Fruit fly (Drosophila melanogaster): Measurements from ENCODE around the gene Ddrgk1.

The Ddrgk1 gene

DNA sequence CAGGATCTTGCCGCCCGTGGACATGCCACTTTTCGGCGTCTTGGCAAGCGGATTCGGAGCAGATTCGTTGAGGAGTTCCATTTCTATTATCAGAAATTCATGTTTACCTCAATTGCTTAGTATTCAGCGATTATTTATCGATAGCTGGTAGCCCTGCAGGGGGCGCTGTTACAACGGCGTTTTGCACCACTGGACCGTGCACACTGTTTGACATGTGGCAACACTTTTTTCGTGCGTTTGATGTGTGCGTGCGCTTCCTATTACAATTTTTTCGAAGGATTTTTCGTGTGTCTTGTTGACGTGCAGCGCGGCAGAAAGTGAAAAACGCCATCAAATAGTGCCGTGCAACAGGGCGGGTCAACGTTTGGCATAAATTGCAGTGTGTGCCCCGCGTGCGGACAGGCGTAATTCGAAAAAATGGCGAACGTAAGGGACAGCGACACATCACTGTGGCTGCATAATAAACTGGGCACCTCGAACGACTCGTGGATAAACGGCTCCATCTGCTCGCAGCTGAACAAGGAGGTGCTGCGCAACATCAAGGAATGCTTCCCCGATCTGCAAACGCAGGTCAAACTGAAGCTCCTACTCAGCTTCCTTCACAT is 8.7 kb downstream of the Ddrgk1 start, which contains the start of the genes CG3337 and Nelf-A:
Gene CG3337 (minus strand): TSS at position 132 of the 605 bp plus-strand sequence.
Gene Nelf-A (plus strand): TSS at position 252 of the 605 bp plus-strand sequence.
- no peak for TF ChIP-seq Sin3A (optimal IDR thresholded peaks at IDR 0.05)
- TF ChIP-seq psq (optimal IDR thresholded peaks at IDR 0.05) = no peak
- no peak for TF ChIP-seq insv (optimal IDR thresholded peaks at IDR 0.05)
- no peak for TF ChIP-seq h (optimal IDR thresholded peaks at IDR 0.05)
- no peak for TF ChIP-seq Myc (optimal IDR thresholded peaks at IDR 0.05)

DNA sequence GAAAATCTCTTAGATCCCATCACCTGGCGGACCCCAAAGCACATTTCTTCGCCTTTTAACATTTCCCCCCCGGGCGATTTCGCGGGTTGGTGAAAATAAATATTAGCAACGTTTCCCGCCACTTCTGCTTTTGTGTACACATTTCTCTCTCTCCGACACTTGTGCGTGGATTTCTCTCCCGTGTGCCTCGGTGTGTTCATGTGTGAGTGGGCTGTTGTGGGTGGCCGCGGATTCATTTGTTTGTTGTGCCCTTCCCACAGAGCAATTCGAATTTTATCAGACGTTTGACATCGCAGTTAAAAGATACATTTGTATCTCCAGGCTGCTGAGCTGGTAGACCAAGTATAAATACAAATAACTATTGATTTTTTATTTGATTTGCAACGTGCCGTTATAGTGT is 9.4 kb downstream of the Ddrgk1 start:
- TF ChIP-seq psq (optimal IDR thresholded peaks at IDR 0.05) = no peak
- no peak for TF ChIP-seq h (optimal IDR thresholded peaks at IDR 0.05)
- no peak for TF ChIP-seq insv (optimal IDR thresholded peaks at IDR 0.05)
- TF ChIP-seq Sin3A (optimal IDR thresholded peaks at IDR 0.05) = no peak
- TF ChIP-seq Myc (optimal IDR thresholded peaks at IDR 0.05) = no peak
- TF ChIP-seq ttk (optimal IDR thresholded peaks at IDR 0.05) = no peak

DNA sequence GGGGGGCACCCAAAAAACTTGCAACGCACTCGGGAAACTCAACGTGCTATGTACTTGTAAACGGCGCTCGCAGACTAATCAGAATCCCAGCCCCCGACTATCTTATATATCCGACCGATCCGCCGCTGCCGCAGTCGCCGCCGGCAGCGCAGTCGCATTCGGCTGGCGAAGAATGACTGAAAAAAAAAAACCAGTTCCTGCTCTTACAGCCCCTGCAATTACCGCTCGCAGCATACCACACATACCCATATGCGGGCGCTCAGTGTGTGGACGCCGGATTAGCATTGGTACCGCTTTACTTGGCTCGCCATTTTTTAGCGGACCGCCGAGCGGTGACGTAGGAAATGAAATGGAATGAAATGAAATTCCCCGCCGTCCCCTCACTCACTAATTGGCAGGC is 22.2 kb downstream of the Ddrgk1 start, which contains the start of gene e:
Gene e (minus strand): TSS at position 79 of the 400 bp plus-strand sequence.
- TF ChIP-seq Sin3A (optimal IDR thresholded peaks at IDR 0.05) = no peak
- no peak for TF ChIP-seq insv (optimal IDR thresholded peaks at IDR 0.05)
- no peak for TF ChIP-seq psq (optimal IDR thresholded peaks at IDR 0.05)
- TF ChIP-seq h (optimal IDR thresholded peaks at IDR 0.05) = no peak
- TF ChIP-seq Myc (optimal IDR thresholded peaks at IDR 0.05) = no peak
- TF ChIP-seq ttk (optimal IDR thresholded peaks at IDR 0.05) = no peak

DNA sequence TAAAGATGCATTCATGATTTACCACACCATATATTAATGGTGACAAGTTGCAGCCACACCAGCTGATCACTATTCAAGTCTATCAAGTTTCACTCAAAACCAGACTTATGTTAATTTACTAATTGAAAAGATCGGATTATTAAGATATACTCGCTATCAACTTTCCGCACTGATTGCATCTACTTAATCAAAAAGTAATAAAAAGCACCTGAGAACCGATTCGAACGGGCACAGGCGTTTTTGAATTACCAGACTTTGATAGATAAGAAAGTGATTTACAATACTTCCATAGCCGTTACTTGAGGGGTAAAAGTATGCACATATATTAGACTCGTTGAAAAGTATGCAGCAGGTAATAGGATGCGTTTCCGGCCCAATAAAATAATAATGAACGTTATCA is 26.5 kb downstream of the Ddrgk1 start:
- TF ChIP-seq Myc (optimal IDR thresholded peaks at IDR 0.05) (no peak), ttk (optimal IDR thresholded peaks at IDR 0.05) (no peak), h (optimal IDR thresholded peaks at IDR 0.05) (no peak)

DNA sequence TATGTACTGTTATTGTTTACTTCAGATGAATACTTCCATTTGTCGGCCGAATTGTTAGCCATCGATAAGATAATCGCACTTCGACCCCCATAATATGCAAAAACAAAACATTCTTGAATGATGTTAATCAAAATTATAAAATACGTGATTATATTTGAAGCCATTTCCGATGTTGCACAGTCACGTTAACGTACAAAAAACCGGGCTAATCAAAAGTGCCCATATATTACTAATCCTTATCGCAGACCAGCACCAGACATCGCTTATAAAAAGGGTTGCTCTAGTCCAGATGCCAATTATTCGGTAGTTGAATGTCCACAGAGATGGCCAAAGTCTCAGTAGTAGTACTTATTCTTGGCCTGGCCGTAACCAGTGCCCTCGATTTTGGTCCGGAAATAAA is 27.4 kb downstream of the Ddrgk1 start, which contains the start of gene CG5892:
Gene CG5892 (plus strand): TSS at position 301 of the 400 bp plus-strand sequence.
- TF ChIP-seq ttk (optimal IDR thresholded peaks at IDR 0.05) (no peak), psq (optimal IDR thresholded peaks at IDR 0.05) (no peak), h (optimal IDR thresholded peaks at IDR 0.05) (no peak), insv (optimal IDR thresholded peaks at IDR 0.05) (no peak), Myc (optimal IDR thresholded peaks at IDR 0.05) (no peak), Sin3A (optimal IDR thresholded peaks at IDR 0.05) (no peak)

DNA sequence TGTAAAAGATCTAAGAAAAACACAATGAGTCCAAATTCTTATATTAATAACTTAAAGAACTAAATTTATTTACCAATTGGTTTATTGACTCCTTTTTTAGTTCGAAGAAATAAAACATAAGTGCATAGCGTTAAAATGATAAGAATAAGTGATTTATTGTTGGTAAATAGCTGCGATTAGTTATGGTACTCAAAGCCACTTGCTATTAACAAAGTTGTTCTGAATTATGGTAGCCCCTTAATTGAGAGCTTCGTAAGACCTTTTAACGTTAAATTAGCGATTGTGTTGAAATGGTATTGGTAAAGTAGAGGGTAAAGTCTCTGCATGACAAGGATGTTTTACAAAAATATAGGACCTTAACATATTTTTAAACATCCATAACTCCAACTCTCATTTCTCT is 31.0 kb downstream of the Ddrgk1 start:
- TF ChIP-seq ttk (optimal IDR thresholded peaks at IDR 0.05) = no peak
- TF ChIP-seq insv (optimal IDR thresholded peaks at IDR 0.05) = no peak
- TF ChIP-seq h (optimal IDR thresholded peaks at IDR 0.05) = no peak
- TF ChIP-seq Myc (optimal IDR thresholded peaks at IDR 0.05) = no peak
- no peak for TF ChIP-seq Sin3A (optimal IDR thresholded peaks at IDR 0.05)
- TF ChIP-seq psq (optimal IDR thresholded peaks at IDR 0.05) = no peak

DNA sequence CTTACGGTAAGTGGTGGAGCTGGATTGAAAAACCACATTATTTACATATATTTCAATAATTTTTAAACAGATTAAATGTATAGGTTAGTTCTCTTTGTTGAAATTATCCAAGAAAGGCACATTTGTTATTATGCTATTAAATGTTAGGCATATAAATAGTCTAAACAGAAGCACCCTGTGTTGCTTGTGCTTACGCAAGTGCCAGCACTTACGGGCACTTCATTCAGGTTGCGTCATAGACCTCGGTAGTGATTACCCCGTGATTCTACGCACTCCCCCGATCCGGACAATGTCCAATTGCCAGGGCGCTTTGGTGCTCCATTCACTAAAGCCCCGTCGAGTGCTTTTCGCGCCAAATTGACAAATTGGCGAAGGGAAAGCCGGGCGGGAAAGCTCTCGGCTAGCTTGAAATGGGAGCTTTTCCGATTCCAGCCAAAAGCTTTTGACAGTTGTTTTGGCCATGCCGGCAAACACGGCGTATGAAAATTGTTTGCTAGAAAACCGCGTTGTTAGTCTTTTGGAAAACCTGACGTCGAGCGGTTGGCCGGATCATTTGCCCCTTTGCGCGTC is 31.7 kb downstream of the Ddrgk1 start, which contains the start of gene ETHR:
Gene ETHR (plus strand): TSS at position 520 of the 570 bp plus-strand sequence.
- TF ChIP-seq Sin3A (optimal IDR thresholded peaks at IDR 0.05) (no peak), h (optimal IDR thresholded peaks at IDR 0.05) (no peak), ttk (optimal IDR thresholded peaks at IDR 0.05) (no peak), psq (optimal IDR thresholded peaks at IDR 0.05) (no peak), insv (optimal IDR thresholded peaks at IDR 0.05) (no peak)

DNA sequence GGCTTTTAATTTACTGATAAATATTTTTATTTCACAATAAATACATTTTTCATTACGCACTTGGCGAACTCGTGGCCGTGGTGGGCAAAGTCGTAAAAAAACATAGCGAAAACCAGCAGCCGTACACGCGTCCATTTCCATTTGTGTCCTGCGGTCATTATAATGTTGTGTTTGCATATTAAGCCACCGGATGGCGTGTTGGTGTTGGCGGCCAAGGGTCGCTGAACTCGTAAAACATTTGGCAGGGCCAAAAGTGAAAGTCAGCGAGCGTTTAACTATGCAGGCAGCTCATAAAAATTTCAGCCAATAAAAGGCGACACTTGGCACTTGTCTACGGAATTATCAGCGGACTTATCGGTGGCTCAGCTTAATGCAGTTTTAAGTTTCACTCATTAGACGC is 37.6 kb downstream of the Ddrgk1 start:
- TF ChIP-seq Sin3A (optimal IDR thresholded peaks at IDR 0.05) (no peak), psq (optimal IDR thresholded peaks at IDR 0.05) (no peak), ttk (optimal IDR thresholded peaks at IDR 0.05) (no peak), h (optimal IDR thresholded peaks at IDR 0.05) (no peak), insv (optimal IDR thresholded peaks at IDR 0.05) (no peak), Myc (optimal IDR thresholded peaks at IDR 0.05) (no peak)

DNA sequence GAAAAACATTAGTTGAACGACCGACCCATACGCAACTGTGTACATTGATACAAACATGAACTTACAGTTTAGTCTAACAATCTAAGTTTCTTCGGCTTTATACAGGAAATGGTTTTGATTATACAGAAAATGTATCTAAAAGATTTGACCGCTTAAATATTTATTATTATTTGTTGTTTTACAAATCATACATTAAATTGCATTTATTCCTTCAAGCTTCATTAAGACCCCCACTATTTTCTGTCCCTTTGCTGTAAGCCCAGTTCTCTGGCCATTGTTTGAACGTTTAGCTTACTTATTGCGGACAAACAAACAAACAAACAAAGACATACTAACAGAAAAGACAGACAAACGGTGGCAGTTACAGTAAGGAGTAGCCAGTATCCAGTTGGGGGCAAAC is 39.4 kb downstream of the Ddrgk1 start:
- TF ChIP-seq psq (optimal IDR thresholded peaks at IDR 0.05) (no peak), Myc (optimal IDR thresholded peaks at IDR 0.05) (no peak), Sin3A (optimal IDR thresholded peaks at IDR 0.05) (no peak), insv (optimal IDR thresholded peaks at IDR 0.05) (no peak), ttk (optimal IDR thresholded peaks at IDR 0.05) (no peak), h (optimal IDR thresholded peaks at IDR 0.05) (no peak)

DNA sequence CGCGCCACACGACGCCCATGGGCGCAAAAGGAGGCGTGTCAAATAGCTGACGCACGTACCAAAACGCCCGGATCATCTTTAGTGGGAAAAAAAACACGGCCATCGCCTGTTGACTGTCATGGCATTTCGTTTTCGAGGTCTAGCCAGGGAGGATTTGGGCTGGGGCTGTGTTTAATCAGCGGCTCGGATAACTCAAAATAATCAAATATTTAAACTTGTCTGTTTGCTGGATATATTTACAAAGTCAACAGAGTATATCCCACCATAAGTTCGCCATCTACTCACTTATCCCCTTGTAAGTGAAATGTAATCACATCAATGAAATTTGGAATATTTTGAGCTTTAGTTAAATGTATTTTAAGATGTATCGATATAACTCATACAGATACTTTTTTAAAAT is 45.9 kb downstream of the Ddrgk1 start:
- TF ChIP-seq ttk (optimal IDR thresholded peaks at IDR 0.05) (no peak), insv (optimal IDR thresholded peaks at IDR 0.05) (no peak), psq (optimal IDR thresholded peaks at IDR 0.05) (no peak), h (optimal IDR thresholded peaks at IDR 0.05) (no peak), Sin3A (optimal IDR thresholded peaks at IDR 0.05) (no peak), Myc (optimal IDR thresholded peaks at IDR 0.05) (no peak)

DNA sequence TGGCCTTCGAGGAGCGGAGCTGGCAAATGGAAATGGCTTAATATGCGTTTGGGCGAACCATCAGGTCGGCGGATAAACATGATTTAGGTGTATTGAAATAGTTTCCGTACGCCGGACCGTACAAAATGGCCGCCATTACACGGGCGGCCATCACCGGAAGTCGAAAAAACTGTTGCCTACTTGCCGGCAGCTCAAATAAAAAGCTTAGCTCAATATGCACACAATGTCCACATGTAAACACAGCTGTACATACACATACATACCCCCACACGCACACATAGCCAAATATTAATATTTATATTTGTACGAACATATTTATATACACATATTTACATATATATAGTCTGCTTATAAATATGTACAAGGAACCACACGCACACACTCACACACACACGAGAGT is 48.3 kb downstream of the Ddrgk1 start:
- TF ChIP-seq ttk (optimal IDR thresholded peaks at IDR 0.05) (no peak), psq (optimal IDR thresholded peaks at IDR 0.05) (no peak), Myc (optimal IDR thresholded peaks at IDR 0.05) (no peak), insv (optimal IDR thresholded peaks at IDR 0.05) (no peak), Sin3A (optimal IDR thresholded peaks at IDR 0.05) (no peak), h (optimal IDR thresholded peaks at IDR 0.05) (no peak)

Data from Kc167 (cell line).